Fruit fly (Drosophila melanogaster) whole organism, prepupa: ENCODE results near the gene Afg3l2.
A peak's percentile ranks its signal among the peaks of the same experiment; 100 is the strongest.

ENCODE experiments used
- CG15336 ChIP-seq: fragments of 200-800 bp; sonication (Bioruptor generic); IDR thresholded peaks from 2 replicates; pipeline ENCODE4 v1.3.6; 2022; ENCODE audit warnings: missing biosample characterization, missing genetic modification characterization
- CG6276 ChIP-seq: fragments of 200-800 bp; sonication (Bioruptor generic); optimal IDR thresholded peaks from 2 replicates; lab custom pipeline; 2017; ENCODE audit warnings: missing biosample characterization, mild to moderate bottlenecking, missing genetic modification characterization
- CG8319 ChIP-seq: fragments of 200-800 bp; sonication (Bioruptor generic); optimal IDR thresholded peaks from 3 replicates; lab custom pipeline; 2016; ENCODE audit warnings: missing biosample characterization, missing genetic modification characterization
- CG8632 ChIP-seq: fragments of 200-800 bp; sonication (Bioruptor generic); optimal IDR thresholded peaks from 3 replicates; lab custom pipeline; 2016; ENCODE audit warnings: missing biosample characterization, missing genetic modification characterization
- CG9139 ChIP-seq: fragments of 200-800 bp; sonication (Bioruptor generic); optimal IDR thresholded peaks from 3 replicates; lab custom pipeline; 2017; ENCODE audit warnings: missing biosample characterization, mild to moderate bottlenecking, missing genetic modification characterization
- Ets96B ChIP-seq: fragments of 200-800 bp; optimal IDR thresholded peaks from 2 replicates; lab custom pipeline; 2019; ENCODE audit warnings: missing biosample characterization, mild to moderate bottlenecking, missing genetic modification characterization, moderate library complexity

DNA sequence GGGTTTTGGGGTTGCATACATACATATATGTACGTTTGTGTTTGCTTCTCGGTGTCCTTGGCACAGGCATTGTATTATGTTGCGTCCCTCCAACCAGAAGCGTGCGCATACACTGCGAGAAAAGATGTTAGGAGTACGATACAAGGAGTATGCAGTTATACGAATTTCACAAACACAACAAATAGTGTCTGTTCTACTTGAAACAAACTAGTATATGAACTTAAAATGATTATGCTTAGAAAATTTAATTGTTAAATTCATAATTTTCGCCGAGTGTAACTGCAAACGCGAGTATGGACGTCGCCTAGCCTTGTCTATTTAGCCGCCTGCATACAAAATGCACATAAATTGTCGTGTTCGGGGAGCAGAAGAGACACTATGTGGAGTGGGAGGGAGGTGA, 15.3 kb upstream of the Afg3l2 start:
- TF ChIP-seq Ets96B (peak; percentile 30), CG6276 (GFP tag; lab: Kevin White, UChicago) (no peak), CG8319 (GFP tag; lab: Kevin White, UChicago) (no peak), CG15336 (GFP tag; lab: Robert Waterston, UW) (no peak), CG8632 (GFP tag; lab: Kevin White, UChicago) (no peak), CG9139 (GFP tag; lab: Kevin White, UChicago) (no peak)
